Worm (Caenorhabditis elegans) whole organism, young adult: Measurements from ENCODE around the gene bcf-1.

Experiments
- cebp-1 ChIP-seq, 2 experiments: fragments of 200-800 bp in 1 of 2; sonication (Bioruptor generic) in 1 of 2; sonication (generic microtip) in 1 of 2; IDR thresholded peaks in 1 of 2; optimal IDR thresholded peaks in 1 of 2; 2 replicates each; pipeline versions ENCODE4 v1.3.6 to Lab custom; 2017 to 2022; ENCODE audit warnings: missing compliant biosample characterization in 2 of 2, missing genetic modification characterization in 2 of 2, mild to moderate bottlenecking in 1 of 2, missing genetic modification reagents in 1 of 2, moderate library complexity in 1 of 2
- nhr-27 ChIP-seq: fragments of 200-800 bp; sonication (Bioruptor generic); optimal IDR thresholded peaks from 2 replicates; lab custom pipeline; 2018; ENCODE audit warnings: mild to moderate bottlenecking, missing genetic modification characterization, moderate library complexity, missing compliant biosample characterization
- unc-130 ChIP-seq: sonication (generic microtip); optimal IDR thresholded peaks from 2 replicates; lab custom pipeline; 2016; ENCODE audit warnings: missing genetic modification reagents, missing genetic modification characterization, missing compliant biosample characterization
- unc-62 ChIP-seq: fragments of 150-350 bp; optimal IDR thresholded peaks from 2 replicates; lab custom pipeline; 2014; ENCODE audit warnings: missing biosample characterization, missing genetic modification reagents, missing genetic modification characterization

ce11 chrV:6436332-6436731, 27.7 kb upstream of the bcf-1 start, which contains the start of gene hpo-19:
- no peak for TF ChIP-seq cebp-1 (GFP tag; IDR thresholded peaks at IDR 0.05; lab: Robert Waterston, UW)
- TF ChIP-seq cebp-1 (tag; optimal IDR thresholded peaks at IDR 0.05; lab: Kevin White, UChicago), result no peak
- TF ChIP-seq unc-62 (GFP tag; lab: Kevin White, UChicago), result no peak
- no peak for TF ChIP-seq nhr-27 (tag; lab: Kevin White, UChicago)
- no peak for TF ChIP-seq unc-130
